Fruit fly (Drosophila melanogaster): ENCODE measurements around the gene ND-ACP.

The ND-ACP gene

dm6 chr3L:1300076-1300635 is 29.6 kb upstream of the ND-ACP start (continued):
- TF ChIP-seq danr (GFP tag; IDR thresholded peaks at IDR 0.05) = peak; percentile 65
- TF ChIP-seq CG10462 (GFP tag; optimal IDR thresholded peaks at IDR 0.05) = peak; percentile 57
- no peak; the same call in 1 of the 2 replicates for TF ChIP-seq rib (GFP tag; IDR thresholded peaks at IDR 0.05)
- TF ChIP-seq CG13287 (GFP tag; IDR thresholded peaks at IDR 0.05; ENCODE audit: partially characterized antibody) = no peak
- peak; percentile 74 for TF ChIP-seq Asciz (GFP tag; optimal IDR thresholded peaks at IDR 0.05)
- TF ChIP-seq repo (GFP tag; optimal IDR thresholded peaks at IDR 0.05) = no peak
- no peak for TF ChIP-seq knrl (GFP tag; IDR thresholded peaks at IDR 0.05; ENCODE audit: partially characterized antibody)
- peak; percentile 71 for TF ChIP-seq CG14014 (GFP tag; IDR thresholded peaks at IDR 0.05)
- TF ChIP-seq ken (GFP tag; IDR thresholded peaks at IDR 0.05) = peak; percentile 72; the same call in 2 of the 3 replicates
- no peak for TF ChIP-seq HLH54F (GFP tag; optimal IDR thresholded peaks at IDR 0.05)
- TF ChIP-seq B-H2 (GFP tag; optimal IDR thresholded peaks at IDR 0.05) = no peak
- peak in 1 of 2 experiments; percentile 83 for TF ChIP-seq Eip74EF (GFP tag; optimal IDR thresholded peaks at IDR 0.05)
- peak; percentile 12 for TF ChIP-seq Bdp1 (GFP tag; optimal IDR thresholded peaks at IDR 0.05)
- no peak for TF ChIP-seq Vsx1 (GFP tag; optimal IDR thresholded peaks at IDR 0.05)
- peak; percentile 77 for TF ChIP-seq CG1529 (GFP tag; optimal IDR thresholded peaks at IDR 0.05)
- no peak for TF ChIP-seq yki (optimal IDR thresholded peaks at IDR 0.05)
- peak; percentile 69 for TF ChIP-seq Nf-YB (GFP tag; optimal IDR thresholded peaks at IDR 0.05)
- no peak for TF ChIP-seq D (optimal IDR thresholded peaks at IDR 0.05)
- TF ChIP-seq D (GFP tag; optimal IDR thresholded peaks at IDR 0.05) = peak; percentile 87
- no peak for TF ChIP-seq CG8478 (optimal IDR thresholded peaks at IDR 0.05)
- peak; percentile 64; the same call in 1 of the 3 replicates for TF ChIP-seq C15 (GFP tag; IDR thresholded peaks at IDR 0.05)
- peak; percentile 57 for TF ChIP-seq Fer2 (tag; optimal IDR thresholded peaks at IDR 0.05)
- peak; percentile 92 for TF ChIP-seq CG8924 (tag; optimal IDR thresholded peaks at IDR 0.05)
- TF ChIP-seq CG7357 (GFP tag; IDR thresholded peaks at IDR 0.05) = peak; percentile 66; the same call in 2 of the 3 replicates
- peak; percentile 79 for TF ChIP-seq CG10209 (GFP tag; optimal IDR thresholded peaks at IDR 0.05)
- TF ChIP-seq CG7928 (GFP tag; optimal IDR thresholded peaks at IDR 0.05) = peak; percentile 50
- TF ChIP-seq Ada2b (GFP tag; IDR thresholded peaks at IDR 0.05) = no peak
- TF ChIP-seq insv (GFP tag; optimal IDR thresholded peaks at IDR 0.05) = peak in 1 of 2 experiments; percentile 30
- no peak for TF ChIP-seq zfh2 (GFP tag; optimal IDR thresholded peaks at IDR 0.05)
- TF ChIP-seq trem (tag; optimal IDR thresholded peaks at IDR 0.05) = peak; percentile 86
- no peak for TF ChIP-seq CG42726 (GFP tag; IDR thresholded peaks at IDR 0.05; ENCODE audit: partially characterized antibody)
- peak; percentile 19 for TF ChIP-seq NC2β (GFP tag; optimal IDR thresholded peaks at IDR 0.05)
- TF ChIP-seq chinmo (GFP tag; IDR thresholded peaks at IDR 0.05; ENCODE audit: partially characterized antibody) = no peak
- TF ChIP-seq CHES-1-like (GFP tag; optimal IDR thresholded peaks at IDR 0.05) = peak; percentile 28
- peak; percentile 67; the same call in 2 of the 3 replicates for TF ChIP-seq H15 (GFP tag; IDR thresholded peaks at IDR 0.05)
- no peak for TF ChIP-seq CG1832 (GFP tag; optimal IDR thresholded peaks at IDR 0.05)
- no peak for TF ChIP-seq CG32767 (GFP tag; IDR thresholded peaks at IDR 0.05)
- TF ChIP-seq Usf (GFP tag; optimal IDR thresholded peaks at IDR 0.05) = peak; percentile 51
- peak; percentile 72 for TF ChIP-seq CG10654 (GFP tag; optimal IDR thresholded peaks at IDR 0.05)
- TF ChIP-seq CG3065 (GFP tag; optimal IDR thresholded peaks at IDR 0.05) = peak; percentile 29
- TF ChIP-seq CG6854 (GFP tag; optimal IDR thresholded peaks at IDR 0.05) = peak; percentile 57
- TF ChIP-seq Kr (GFP tag; optimal IDR thresholded peaks at IDR 0.05) = no peak
- TF ChIP-seq her (GFP tag; optimal IDR thresholded peaks at IDR 0.05) = peak; percentile 23
- no peak for TF ChIP-seq CG3995 (GFP tag; optimal IDR thresholded peaks at IDR 0.05)
- no peak; the same call in 1 of the 2 replicates for TF ChIP-seq tna (GFP tag; IDR thresholded peaks at IDR 0.05; ENCODE audit: partially characterized antibody)
- no peak for TF ChIP-seq schlank (tag; optimal IDR thresholded peaks at IDR 0.05)
- TF ChIP-seq Mes4 (GFP tag; optimal IDR thresholded peaks at IDR 0.05) = no peak
- TF ChIP-seq ase (GFP tag; IDR thresholded peaks at IDR 0.05) = peak; percentile 74; the same call in 2 of the 3 replicates
- no peak for TF ChIP-seq z (GFP tag; IDR thresholded peaks at IDR 0.05)
- peak; percentile 73 for TF ChIP-seq HHEX (GFP tag; optimal IDR thresholded peaks at IDR 0.05)
- peak; percentile 71 for TF ChIP-seq CG2202 (tag; optimal IDR thresholded peaks at IDR 0.05)
